Fruit fly (Drosophila melanogaster): ENCODE data around the gene sls.

The sls gene

DNA sequence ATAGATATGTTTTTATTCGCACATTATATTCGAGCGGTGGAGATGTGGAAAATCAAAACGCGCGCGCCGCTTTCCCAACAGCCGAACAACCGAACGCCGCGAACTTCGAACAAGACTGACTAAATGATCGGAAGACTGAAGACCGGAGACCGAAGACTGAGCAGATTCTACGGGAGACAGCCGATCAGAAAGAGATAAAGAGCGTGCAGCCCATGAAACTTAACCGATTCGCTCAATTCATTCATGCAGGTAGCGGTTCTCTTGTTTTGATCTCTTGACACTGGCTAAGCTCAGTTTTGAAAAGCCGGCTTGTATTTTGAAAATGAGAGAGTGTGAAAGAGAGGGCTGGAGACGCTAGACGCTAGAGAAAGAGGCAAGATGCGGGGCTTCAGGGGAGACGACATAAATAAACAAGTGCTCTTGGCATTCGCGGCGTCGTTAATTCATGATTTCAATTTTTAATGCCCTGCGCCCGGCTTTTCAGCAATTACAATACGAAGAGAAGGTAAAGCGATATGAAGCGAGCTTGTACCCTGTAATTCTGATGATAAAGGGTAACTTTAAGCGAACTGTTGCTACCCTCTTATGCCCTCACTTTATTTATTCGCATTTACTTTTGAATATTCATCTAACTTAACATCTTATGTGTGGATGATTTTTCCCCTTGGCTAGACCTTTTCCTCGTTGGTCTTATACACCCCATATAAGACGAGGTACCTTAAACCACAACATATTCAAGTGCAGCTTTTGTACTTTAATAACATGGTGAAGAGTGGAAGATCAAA lies 36.4 kb upstream of the sls start, which contains the start of gene zormin (continued):
- TF ChIP-seq sage (GFP tag; optimal IDR thresholded peaks at IDR 0.05) = peak; percentile 42
- peak; percentile 76 for TF ChIP-seq fru (GFP tag; optimal IDR thresholded peaks at IDR 0.05)
- TF ChIP-seq ey (GFP tag; optimal IDR thresholded peaks at IDR 0.05) = peak; percentile 53
- peak; percentile 53 for TF ChIP-seq brk (GFP tag; optimal IDR thresholded peaks at IDR 0.05)
- peak; percentile 73 for TF ChIP-seq Vsx2 (GFP tag; optimal IDR thresholded peaks at IDR 0.05; ENCODE audit: partially characterized antibody)
- TF ChIP-seq CrebA (GFP tag; optimal IDR thresholded peaks at IDR 0.05; ENCODE audit: borderline replicate concordance) = peak; percentile 10

DNA sequence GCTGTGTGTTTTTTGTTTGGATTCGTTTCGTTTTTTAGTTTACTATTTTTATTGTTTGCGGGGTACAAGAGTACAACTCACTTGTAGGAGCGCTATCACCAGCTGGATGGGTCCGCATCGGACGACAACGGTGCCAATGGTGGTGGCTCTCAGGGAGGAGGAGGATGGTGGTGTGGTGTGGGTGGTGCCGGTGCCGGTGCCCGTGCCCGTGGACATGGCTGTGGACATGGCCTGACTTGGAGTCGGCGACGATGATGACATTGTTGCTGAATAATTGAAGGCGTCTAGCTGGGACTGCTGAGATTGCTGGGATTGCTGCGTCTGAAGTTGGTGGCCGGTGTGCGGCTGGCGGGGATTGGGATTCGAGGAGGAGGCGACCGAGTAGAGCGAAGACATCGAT lies 34.3 kb upstream of the sls start:
- TF ChIP-seq jim (GFP tag; optimal IDR thresholded peaks at IDR 0.05) (no peak), h (GFP tag; optimal IDR thresholded peaks at IDR 0.05) (no peak), foxo (GFP tag; optimal IDR thresholded peaks at IDR 0.05) (no peak), CrebA (GFP tag; optimal IDR thresholded peaks at IDR 0.05; ENCODE audit: borderline replicate concordance) (no peak), Vsx2 (GFP tag; optimal IDR thresholded peaks at IDR 0.05; ENCODE audit: partially characterized antibody) (no peak), ey (GFP tag; optimal IDR thresholded peaks at IDR 0.05) (no peak), usp (GFP tag; optimal IDR thresholded peaks at IDR 0.05) (no peak), pan (optimal IDR thresholded peaks at IDR 0.05) (no peak), Abd-B (GFP tag; optimal IDR thresholded peaks at IDR 0.05) (no peak), Dfd (GFP tag; optimal IDR thresholded peaks at IDR 0.05) (no peak), N (GFP tag; optimal IDR thresholded peaks at IDR 0.05) (no peak), fru (GFP tag; optimal IDR thresholded peaks at IDR 0.05) (no peak), Sp1 (GFP tag; optimal IDR thresholded peaks at IDR 0.05) (no peak), psq (GFP tag; optimal IDR thresholded peaks at IDR 0.05) (no peak), sv (GFP tag; optimal IDR thresholded peaks at IDR 0.05) (no peak), tai (GFP tag; optimal IDR thresholded peaks at IDR 0.05) (no peak), Jra (GFP tag; optimal IDR thresholded peaks at IDR 0.05) (no peak), Dif (GFP tag; optimal IDR thresholded peaks at IDR 0.05; ENCODE audit: partially characterized antibody) (no peak), brk (GFP tag; optimal IDR thresholded peaks at IDR 0.05) (no peak), OdsH (GFP tag; optimal IDR thresholded peaks at IDR 0.05) (no peak)

DNA sequence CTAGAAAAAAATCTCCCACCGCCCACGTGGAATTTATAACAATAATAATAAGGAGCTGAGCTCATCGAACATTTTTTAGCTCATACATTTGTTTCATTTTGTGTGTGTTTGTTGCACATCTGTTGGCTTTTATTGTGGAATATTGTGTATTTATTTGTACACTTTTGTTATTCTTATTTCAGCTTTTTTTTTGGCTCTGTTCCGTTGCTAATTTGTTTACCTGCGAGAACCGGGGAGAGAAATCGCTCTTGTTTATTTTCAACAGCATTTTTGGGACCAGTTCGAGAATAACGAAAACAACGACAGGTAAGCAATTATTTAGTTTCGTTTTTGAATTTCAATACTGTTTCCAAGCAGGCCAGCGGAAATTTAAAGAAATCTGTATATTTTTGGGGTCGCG lies 32.4 kb upstream of the sls start:
- TF ChIP-seq GATAd (GFP tag; optimal IDR thresholded peaks at IDR 0.05) (no peak), OdsH (GFP tag; optimal IDR thresholded peaks at IDR 0.05) (no peak), h (GFP tag; optimal IDR thresholded peaks at IDR 0.05) (peak; percentile 40)

DNA sequence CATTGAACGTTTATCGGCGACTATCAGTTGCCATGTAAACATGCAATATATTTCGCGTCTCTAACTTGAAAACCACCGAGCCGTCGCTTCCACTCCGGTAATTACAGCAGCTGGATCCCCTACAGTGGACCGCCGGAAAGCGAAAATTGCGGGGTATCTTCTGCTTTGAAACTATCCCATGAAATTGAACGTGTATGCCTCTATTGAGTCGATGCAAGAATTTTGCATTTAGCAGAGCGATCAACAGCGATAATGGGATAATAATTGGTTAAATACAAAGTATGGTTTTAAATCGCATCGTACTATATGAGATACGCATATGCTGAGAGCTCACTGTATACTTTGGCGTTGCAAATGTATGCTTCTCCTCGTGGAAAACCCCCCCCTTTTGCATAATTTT lies 29.6 kb upstream of the sls start:
- no peak for TF ChIP-seq lola (GFP tag; optimal IDR thresholded peaks at IDR 0.05)
- TF ChIP-seq Sp1 (GFP tag; optimal IDR thresholded peaks at IDR 0.05) = no peak
- TF ChIP-seq Vsx2 (GFP tag; optimal IDR thresholded peaks at IDR 0.05; ENCODE audit: partially characterized antibody) = no peak
- no peak for TF ChIP-seq jim (GFP tag; optimal IDR thresholded peaks at IDR 0.05)
- TF ChIP-seq Hnf4 (GFP tag; optimal IDR thresholded peaks at IDR 0.05) = no peak
- TF ChIP-seq GATAd (GFP tag; optimal IDR thresholded peaks at IDR 0.05) = no peak
- TF ChIP-seq usp (GFP tag; optimal IDR thresholded peaks at IDR 0.05) = no peak
- TF ChIP-seq CG32264 (GFP tag; optimal IDR thresholded peaks at IDR 0.05) = no peak
- no peak for TF ChIP-seq CrebA (GFP tag; optimal IDR thresholded peaks at IDR 0.05; ENCODE audit: borderline replicate concordance)
- no peak for TF ChIP-seq dsf (GFP tag; optimal IDR thresholded peaks at IDR 0.05; ENCODE audit: borderline replicate concordance)
- TF ChIP-seq Jra (GFP tag; optimal IDR thresholded peaks at IDR 0.05) = no peak
- TF ChIP-seq rgr (GFP tag; optimal IDR thresholded peaks at IDR 0.05) = no peak

DNA sequence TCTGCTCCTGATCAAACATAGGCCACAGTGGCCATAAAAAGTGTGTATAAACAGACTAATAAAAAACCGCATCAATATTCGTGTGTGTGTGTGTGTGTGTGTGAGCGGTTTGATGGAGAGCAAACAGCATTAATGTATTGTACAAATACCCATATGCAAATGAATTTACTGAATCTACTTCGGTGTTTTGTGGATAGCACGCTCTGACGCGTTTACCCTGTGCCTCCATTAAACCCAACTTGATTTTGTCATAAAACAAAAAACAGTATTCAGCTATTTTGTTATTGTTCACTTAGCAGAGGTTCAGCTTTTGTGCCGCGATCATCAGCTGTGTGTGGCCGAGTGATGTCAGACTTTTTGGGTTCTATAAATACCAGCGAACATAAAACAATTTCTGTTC lies 28.9 kb upstream of the sls start:
- no peak for TF ChIP-seq pan (optimal IDR thresholded peaks at IDR 0.05)
- TF ChIP-seq rgr (GFP tag; optimal IDR thresholded peaks at IDR 0.05) = peak; percentile 6

DNA sequence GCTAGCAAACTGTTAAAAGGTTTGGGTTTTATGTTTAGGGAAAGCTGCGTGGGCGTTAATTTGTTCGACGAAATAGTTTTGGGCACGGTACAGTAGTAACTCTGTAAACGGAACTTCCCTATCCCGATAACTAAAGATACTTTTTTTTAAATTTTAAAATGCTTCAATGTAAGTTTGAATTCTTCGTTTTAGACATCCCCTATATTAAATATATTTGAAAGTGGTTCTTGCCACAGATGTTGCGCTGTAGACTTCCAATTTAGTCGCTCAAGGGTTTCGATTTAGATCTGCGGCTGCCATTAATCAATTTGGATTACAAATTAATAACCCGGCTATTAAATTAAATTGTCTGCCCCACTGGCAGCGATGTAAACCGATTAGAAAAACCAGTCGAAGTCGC lies 27.0 kb upstream of the sls start:
- no peak for TF ChIP-seq Vsx2 (GFP tag; optimal IDR thresholded peaks at IDR 0.05; ENCODE audit: partially characterized antibody)
- TF ChIP-seq GATAd (GFP tag; optimal IDR thresholded peaks at IDR 0.05) = no peak
- no peak for TF ChIP-seq fru (GFP tag; optimal IDR thresholded peaks at IDR 0.05)
- no peak for TF ChIP-seq Dif (GFP tag; optimal IDR thresholded peaks at IDR 0.05; ENCODE audit: partially characterized antibody)
- no peak for TF ChIP-seq sv (GFP tag; optimal IDR thresholded peaks at IDR 0.05)
- no peak for TF ChIP-seq Hr83 (GFP tag; optimal IDR thresholded peaks at IDR 0.05; ENCODE audit: poor library complexity, severe bottlenecking)
